Fruit fly (Drosophila melanogaster) whole organism, embryonic: ENCODE results near the gene CG33267.
A peak's percentile ranks its signal among the peaks of the same experiment; 100 is the strongest.

Experiments
- CG10431 ChIP-seq: fragments of 200-800 bp; sonication (Bioruptor generic); optimal IDR thresholded peaks from 3 replicates; lab custom pipeline; 2018; ENCODE audit warnings: missing biosample characterization, mild to moderate bottlenecking, missing genetic modification characterization
- CG10959 ChIP-seq: fragments of 200-800 bp; sonication (Bioruptor generic); IDR thresholded peaks from 2 replicates; pipeline ENCODE4 v1.3.6; 2022; ENCODE audit warnings: missing biosample characterization, missing genetic modification characterization
- CG11085 ChIP-seq: fragments of 200-800 bp; sonication (Bioruptor generic); IDR thresholded peaks from 2 replicates; pipeline ENCODE4 v1.3.6; 2022; ENCODE audit warnings: missing biosample characterization, missing genetic modification characterization
- CG12236 ChIP-seq: fragments of 200-800 bp; sonication (Bioruptor generic); optimal IDR thresholded peaks from 2 replicates; lab custom pipeline; 2016; ENCODE audit warnings: missing biosample characterization, missing genetic modification characterization
- CG12299 ChIP-seq: fragments of 200-800 bp; sonication (Bioruptor generic); optimal IDR thresholded peaks from 2 replicates; lab custom pipeline; 2018; ENCODE audit warnings: missing biosample characterization, mild to moderate bottlenecking, missing genetic modification characterization
- CG16863 ChIP-seq: fragments of 200-800 bp; sonication (Bioruptor generic); optimal IDR thresholded peaks from 3 replicates; lab custom pipeline; 2016; ENCODE audit warnings: missing biosample characterization, missing genetic modification characterization
- CG17568 ChIP-seq: fragments of 200-800 bp; sonication (Bioruptor generic); optimal IDR thresholded peaks from 2 replicates; lab custom pipeline; 2018; ENCODE audit warnings: missing biosample characterization, mild to moderate bottlenecking, missing genetic modification characterization, moderate library complexity
- CG18764 ChIP-seq: fragments of 200-800 bp; sonication (Bioruptor generic); optimal IDR thresholded peaks from 3 replicates; lab custom pipeline; 2016; ENCODE audit warnings: missing biosample characterization, missing genetic modification characterization
- CG2199 ChIP-seq: fragments of 200-800 bp; sonication (Bioruptor generic); IDR thresholded peaks from 3 replicates; pipeline ENCODE4 v1.3.6; 2022; ENCODE audit warnings: missing biosample characterization, missing genetic modification characterization
- CG2202 ChIP-seq: fragments of 200-800 bp; sonication (Bioruptor generic); optimal IDR thresholded peaks from 2 replicates; lab custom pipeline; 2018; ENCODE audit warnings: missing biosample characterization, mild to moderate bottlenecking, missing genetic modification characterization
- CG31388 ChIP-seq: fragments of 200-800 bp; sonication (Bioruptor generic); optimal IDR thresholded peaks from 2 replicates; lab custom pipeline; 2016; ENCODE audit warnings: missing biosample characterization, missing genetic modification characterization
- CG3838 ChIP-seq: fragments of 200-800 bp; sonication (Bioruptor generic); optimal IDR thresholded peaks from 3 replicates; lab custom pipeline; 2016; ENCODE audit warnings: missing biosample characterization, missing genetic modification characterization
- CG4404 ChIP-seq: fragments of 200-800 bp; sonication (Bioruptor generic); IDR thresholded peaks from 2 replicates; pipeline ENCODE4 v1.3.6; 2022; ENCODE audit warnings: missing biosample characterization, missing genetic modification characterization
- CG6765 ChIP-seq: fragments of 200-800 bp; sonication (Bioruptor generic); optimal IDR thresholded peaks from 3 replicates; lab custom pipeline; 2017; ENCODE audit warnings: missing biosample characterization, mild to moderate bottlenecking, missing genetic modification characterization
- CG7786 ChIP-seq: fragments of 200-800 bp; sonication (Bioruptor generic); optimal IDR thresholded peaks from 2 replicates; lab custom pipeline; 2016; ENCODE audit warnings: missing biosample characterization, missing genetic modification characterization
- CG7987 ChIP-seq: fragments of 200-800 bp; sonication (Bioruptor generic); optimal IDR thresholded peaks from 2 replicates; lab custom pipeline; 2018; ENCODE audit warnings: missing biosample characterization, mild to moderate bottlenecking, missing genetic modification characterization, moderate library complexity
- CG9727 ChIP-seq: fragments of 200-800 bp; sonication (Bioruptor generic); optimal IDR thresholded peaks from 3 replicates; lab custom pipeline; 2017; ENCODE audit warnings: missing biosample characterization, mild to moderate bottlenecking, missing genetic modification characterization
- CrebB ChIP-seq: fragments of 200-800 bp; sonication (Bioruptor generic); optimal IDR thresholded peaks from 3 replicates; lab custom pipeline; 2018; ENCODE audit warnings: missing biosample characterization, mild to moderate bottlenecking, missing genetic modification characterization
- D ChIP-seq, 2 experiments: fragments of 200-800 bp in 1 of 2; fragments of >200 bp in 1 of 2; sonication (Bioruptor generic) in 1 of 2; optimal IDR thresholded peaks; 2 replicates in 1 of 2; 3 replicates in 1 of 2; lab custom pipeline; 2017; ENCODE audit warnings: mild to moderate bottlenecking in 1 of 2, missing biosample characterization in 1 of 2, missing genetic modification characterization in 1 of 2, missing genetic modification reagents in 1 of 2
- Fer3 ChIP-seq: fragments of 200-800 bp; sonication (Bioruptor generic); optimal IDR thresholded peaks from 2 replicates; lab custom pipeline; 2018; ENCODE audit warnings: missing biosample characterization, mild to moderate bottlenecking, missing genetic modification characterization, moderate library complexity
- Gug ChIP-seq: fragments of 200-800 bp; sonication (Bioruptor generic); IDR thresholded peaks from 4 replicates; pipeline ENCODE4 v1.3.6; 2022; ENCODE audit warnings: missing biosample characterization, missing genetic modification characterization
- HLHmδ ChIP-seq: fragments of 200-800 bp; sonication (Bioruptor generic); optimal IDR thresholded peaks from 2 replicates; lab custom pipeline; 2018; ENCODE audit warnings: missing biosample characterization, mild to moderate bottlenecking, missing genetic modification characterization, moderate library complexity
- Mad ChIP-seq: fragments of 200-800 bp; sonication (Bioruptor generic); optimal IDR thresholded peaks from 2 replicates; lab custom pipeline; 2016; ENCODE audit warnings: missing biosample characterization, missing genetic modification characterization
- Max ChIP-seq: fragments of 200-800 bp; sonication (Bioruptor generic); optimal IDR thresholded peaks from 2 replicates; lab custom pipeline; 2016; ENCODE audit warnings: missing biosample characterization, mild to moderate bottlenecking, missing genetic modification characterization
- Nf-YB ChIP-seq: fragments of 200-800 bp; sonication (Bioruptor generic); optimal IDR thresholded peaks from 3 replicates; lab custom pipeline; 2019; ENCODE audit warnings: missing biosample characterization, mild to moderate bottlenecking, missing genetic modification characterization, moderate library complexity
- Opbp ChIP-seq: fragments of 200-800 bp; sonication (Bioruptor generic); IDR thresholded peaks from 3 replicates; pipeline ENCODE4 v1.3.6; 2022; ENCODE audit warnings: missing biosample characterization, missing genetic modification characterization; ENCODE audit not compliant: partially characterized antibody
- Tbp ChIP-seq: fragments of >200 bp; optimal IDR thresholded peaks from 2 replicates; lab custom pipeline; 2018; ENCODE audit warnings: missing biosample characterization, missing genetic modification characterization
- ab ChIP-seq: fragments of 200-800 bp; sonication (Bioruptor generic); optimal IDR thresholded peaks from 2 replicates; lab custom pipeline; 2016; ENCODE audit warnings: missing biosample characterization, missing genetic modification characterization
- ase ChIP-seq: fragments of 200-800 bp; sonication (Bioruptor generic); IDR thresholded peaks from 3 replicates; pipeline ENCODE4 v1.3.6; 2022; ENCODE audit warnings: missing biosample characterization, missing genetic modification characterization
- dimm ChIP-seq: fragments of 200-800 bp; sonication (Bioruptor generic); IDR thresholded peaks from 2 replicates; pipeline ENCODE4 v1.3.6; 2022; ENCODE audit warnings: missing biosample characterization, missing genetic modification characterization
- dmrt99B ChIP-seq: fragments of 200-800 bp; sonication (Bioruptor generic); optimal IDR thresholded peaks from 2 replicates; lab custom pipeline; 2018; ENCODE audit warnings: missing biosample characterization, mild to moderate bottlenecking, missing genetic modification characterization, moderate library complexity
- fd3F ChIP-seq: fragments of 200-800 bp; sonication (Bioruptor generic); optimal IDR thresholded peaks from 2 replicates; lab custom pipeline; 2018; ENCODE audit warnings: missing biosample characterization, mild to moderate bottlenecking, missing genetic modification characterization, moderate library complexity
- hb ChIP-seq: fragments of 200-800 bp; sonication (Bioruptor generic); IDR thresholded peaks from 3 replicates; pipeline ENCODE4 v1.3.6; 2022; ENCODE audit warnings: missing biosample characterization, missing genetic modification characterization; ENCODE audit not compliant: partially characterized antibody
- ken ChIP-seq: fragments of 200-800 bp; sonication (Bioruptor generic); IDR thresholded peaks from 3 replicates; pipeline ENCODE4 v1.3.6; 2022; ENCODE audit warnings: missing biosample characterization, missing genetic modification characterization
- knrl ChIP-seq: fragments of 200-800 bp; sonication (Bioruptor generic); IDR thresholded peaks from 3 replicates; pipeline ENCODE4 v1.3.6; 2022; ENCODE audit warnings: missing biosample characterization, missing genetic modification characterization; ENCODE audit not compliant: partially characterized antibody
- lmd ChIP-seq: fragments of 200-800 bp; sonication (Bioruptor generic); IDR thresholded peaks from 2 replicates; pipeline ENCODE4 v1.3.6; 2022; ENCODE audit warnings: missing biosample characterization, missing genetic modification characterization
- lola ChIP-seq, 3 experiments: fragments of >200 bp in 2 of 3; fragments of 200-800 bp in 1 of 3; sonication (Bioruptor generic) in 1 of 3; optimal IDR thresholded peaks; 2 replicates each; lab custom pipeline; 2017 to 2019; ENCODE audit warnings: missing biosample characterization in 3 of 3, missing genetic modification characterization in 3 of 3, mild to moderate bottlenecking in 1 of 3, moderate library complexity in 1 of 3
- luna ChIP-seq: fragments of 200-800 bp; sonication (Bioruptor generic); optimal IDR thresholded peaks from 2 replicates; lab custom pipeline; 2016; ENCODE audit warnings: missing biosample characterization, missing genetic modification characterization
- mam ChIP-seq: fragments of 200-800 bp; sonication (Bioruptor generic); optimal IDR thresholded peaks from 3 replicates; lab custom pipeline; 2016; ENCODE audit warnings: missing biosample characterization, missing genetic modification characterization
- odd ChIP-seq: fragments of 200-800 bp; sonication (Bioruptor generic); optimal IDR thresholded peaks from 2 replicates; lab custom pipeline; 2017; ENCODE audit warnings: missing biosample characterization, mild to moderate bottlenecking, missing genetic modification characterization
- ranshi ChIP-seq: fragments of 200-800 bp; sonication (Bioruptor generic); IDR thresholded peaks from 2 replicates; pipeline ENCODE4 v1.3.6; 2022; ENCODE audit warnings: missing biosample characterization, missing genetic modification characterization
- sc ChIP-seq, 3 experiments: fragments of >200 bp in 2 of 3; fragments of 200-800 bp in 1 of 3; sonication (Bioruptor generic) in 1 of 3; optimal IDR thresholded peaks; 2 replicates in 2 of 3; 3 replicates in 1 of 3; lab custom pipeline; 2017; ENCODE audit warnings: mild to moderate bottlenecking in 1 of 3, missing biosample characterization in 1 of 3, missing genetic modification characterization in 1 of 3, missing genetic modification reagents in 1 of 3
- slbo ChIP-seq: fragments of 200-800 bp; sonication (Bioruptor generic); IDR thresholded peaks from 2 replicates; pipeline ENCODE4 v1.3.6; 2022; ENCODE audit warnings: missing biosample characterization, missing genetic modification characterization
- tx ChIP-seq: fragments of 200-800 bp; sonication (Bioruptor generic); optimal IDR thresholded peaks from 2 replicates; lab custom pipeline; 2016; ENCODE audit warnings: missing biosample characterization, missing genetic modification characterization
- unc-4 ChIP-seq: fragments of 200-800 bp; sonication (Bioruptor generic); IDR thresholded peaks from 2 replicates; pipeline ENCODE4 v1.3.6; 2022; ENCODE audit warnings: missing biosample characterization, missing genetic modification characterization; ENCODE audit not compliant: partially characterized antibody
- zen2 ChIP-seq: fragments of 200-800 bp; sonication (Bioruptor generic); IDR thresholded peaks from 3 replicates; pipeline ENCODE4 v1.3.6; 2022; ENCODE audit warnings: missing biosample characterization, missing genetic modification characterization; ENCODE audit not compliant: partially characterized antibody
- zfh1 ChIP-seq: fragments of 200-800 bp; sonication (Bioruptor generic); IDR thresholded peaks from 3 replicates; pipeline ENCODE4 v1.3.6; 2022; ENCODE audit warnings: missing biosample characterization, missing genetic modification characterization

Gene CG33267

DNA sequence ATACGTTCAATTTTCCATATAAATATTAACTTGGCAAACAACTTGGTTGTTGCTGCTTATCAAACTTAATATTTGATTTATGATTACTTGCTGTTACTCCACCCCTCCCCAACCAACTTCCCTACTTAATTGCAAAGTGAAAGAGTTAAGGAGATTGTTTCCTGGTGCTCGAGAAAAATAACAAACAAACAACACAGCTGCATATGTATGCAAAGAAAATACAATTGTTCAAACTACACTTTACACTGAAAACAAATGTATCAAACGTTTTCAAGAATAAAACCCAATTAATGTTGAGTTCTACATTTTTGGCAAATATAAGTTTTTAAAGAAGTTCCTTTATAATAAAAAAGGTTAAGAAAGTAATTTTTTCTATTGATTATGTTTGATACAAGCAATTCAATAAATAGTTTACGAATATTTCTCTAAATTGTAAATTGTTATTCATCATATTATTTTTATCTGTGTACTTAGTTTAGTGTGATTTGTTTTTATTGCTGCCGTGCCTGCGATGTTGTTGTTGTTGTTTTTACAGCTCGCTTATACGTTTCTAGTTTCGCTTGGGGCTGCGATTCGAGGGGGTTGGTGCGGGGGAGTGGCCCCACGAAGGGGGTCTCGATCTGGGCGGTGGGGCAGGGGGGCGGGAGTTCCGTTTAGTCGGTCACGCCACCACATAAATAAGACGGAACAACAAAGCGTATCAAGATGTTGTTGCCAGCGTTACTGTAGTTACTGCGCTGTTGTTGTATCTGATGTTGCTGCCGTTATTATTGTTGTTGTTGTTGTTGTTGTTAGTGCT lies 8.4 kb upstream of the CG33267 start (continued):
- TF ChIP-seq CG2199: no peak
- peak; percentile 5 for TF ChIP-seq CG7786
- TF ChIP-seq CG2202 (tag; lab: Kevin White, UChicago): peak; percentile 63
- peak; percentile 45 for TF ChIP-seq CG12299 (tag; lab: Kevin White, UChicago)
- TF ChIP-seq Mad: no peak
- peak; percentile 44 for TF ChIP-seq mam (GFP tag; lab: Kevin White, UChicago)
- no peak for TF ChIP-seq ken (GFP tag; lab: Robert Waterston, UW)
- TF ChIP-seq CG3838 (GFP tag; lab: Kevin White, UChicago): peak; percentile 69
- TF ChIP-seq Gug (GFP tag; lab: Robert Waterston, UW): no peak
- peak; percentile 59 for TF ChIP-seq CG18764 (GFP tag; lab: Kevin White, UChicago)
- peak; percentile 28 for TF ChIP-seq Max (GFP tag; lab: Kevin White, UChicago)
- TF ChIP-seq Nf-YB (GFP tag; lab: Kevin White, UChicago): peak; percentile 64
- peak; percentile 33; the same call in 1 of the 3 replicates for TF ChIP-seq zfh1 (GFP tag; lab: Robert Waterston, UW)
- TF ChIP-seq sc (optimal IDR thresholded peaks at IDR 0.05; lab: Kevin White, UChicago): no peak
- TF ChIP-seq sc (GFP tag; optimal IDR thresholded peaks at IDR 0.05; lab: Kevin White, UChicago): peak; percentile 71
- no peak for TF ChIP-seq CG11085 (GFP tag; lab: Robert Waterston, UW)
- peak; percentile 80 for TF ChIP-seq Fer3 (tag; lab: Kevin White, UChicago)
- TF ChIP-seq HLHmδ: peak; percentile 44
- TF ChIP-seq luna (GFP tag; lab: Kevin White, UChicago): no peak
- TF ChIP-seq CG6765 (GFP tag; lab: Kevin White, UChicago): peak; percentile 59
- no peak for TF ChIP-seq Tbp
- TF ChIP-seq hb (GFP tag; lab: Robert Waterston, UW): no peak
- peak; percentile 66 for TF ChIP-seq lmd (GFP tag; lab: Robert Waterston, UW)
- TF ChIP-seq ab: no peak
- peak; percentile 90 for TF ChIP-seq dmrt99B (tag; lab: Kevin White, UChicago)
- TF ChIP-seq CG12236: peak; percentile 26
- TF ChIP-seq CG31388 (GFP tag; lab: Kevin White, UChicago): no peak
- TF ChIP-seq slbo (GFP tag; lab: Robert Waterston, UW): peak; percentile 72
- TF ChIP-seq unc-4 (GFP tag; lab: Robert Waterston, UW): no peak
- peak; percentile 39 for TF ChIP-seq fd3F (GFP tag; lab: Kevin White, UChicago)
- TF ChIP-seq CG10959 (GFP tag; lab: Robert Waterston, UW): no peak
- TF ChIP-seq CG16863 (GFP tag; lab: Kevin White, UChicago): peak; percentile 39
- peak; percentile 57; the same call in 2 of the 3 replicates for TF ChIP-seq ase
- peak; percentile 84 for TF ChIP-seq CG9727 (GFP tag; lab: Kevin White, UChicago)
- no peak for TF ChIP-seq D (optimal IDR thresholded peaks at IDR 0.05; lab: Kevin White, UChicago)
- peak; percentile 71 for TF ChIP-seq D (GFP tag; optimal IDR thresholded peaks at IDR 0.05; lab: Kevin White, UChicago)
- TF ChIP-seq zen2: no peak
- TF ChIP-seq CG10431: peak; percentile 31
- peak; percentile 16 for TF ChIP-seq tx (GFP tag; lab: Kevin White, UChicago)
- TF ChIP-seq Opbp (GFP tag; lab: Robert Waterston, UW): 0 out of 3 replicates have a peak, but pooled peaks have one; percentile 24
- no peak for TF ChIP-seq CG4404
- peak; percentile 49 for TF ChIP-seq CG17568 (GFP tag; lab: Kevin White, UChicago)
- no peak for TF ChIP-seq dimm (GFP tag; lab: Robert Waterston, UW)
- peak; percentile 31 for TF ChIP-seq CrebB (tag; lab: Kevin White, UChicago)
- peak; percentile 7 for TF ChIP-seq CG7987 (GFP tag; lab: Kevin White, UChicago)
- peak; percentile 62; the same call in 1 of the 2 replicates for TF ChIP-seq ranshi
- peak in 1 of 3 experiments; percentile 85 for TF ChIP-seq lola (GFP tag; optimal IDR thresholded peaks at IDR 0.05; lab: Kevin White, UChicago)
- TF ChIP-seq knrl (GFP tag; lab: Robert Waterston, UW): no peak
- peak; percentile 72 for TF ChIP-seq odd (GFP tag; lab: Kevin White, UChicago)
